Worm (Caenorhabditis elegans): ENCODE data around the gene F19C6.4.

The F19C6.4 gene

DNA sequence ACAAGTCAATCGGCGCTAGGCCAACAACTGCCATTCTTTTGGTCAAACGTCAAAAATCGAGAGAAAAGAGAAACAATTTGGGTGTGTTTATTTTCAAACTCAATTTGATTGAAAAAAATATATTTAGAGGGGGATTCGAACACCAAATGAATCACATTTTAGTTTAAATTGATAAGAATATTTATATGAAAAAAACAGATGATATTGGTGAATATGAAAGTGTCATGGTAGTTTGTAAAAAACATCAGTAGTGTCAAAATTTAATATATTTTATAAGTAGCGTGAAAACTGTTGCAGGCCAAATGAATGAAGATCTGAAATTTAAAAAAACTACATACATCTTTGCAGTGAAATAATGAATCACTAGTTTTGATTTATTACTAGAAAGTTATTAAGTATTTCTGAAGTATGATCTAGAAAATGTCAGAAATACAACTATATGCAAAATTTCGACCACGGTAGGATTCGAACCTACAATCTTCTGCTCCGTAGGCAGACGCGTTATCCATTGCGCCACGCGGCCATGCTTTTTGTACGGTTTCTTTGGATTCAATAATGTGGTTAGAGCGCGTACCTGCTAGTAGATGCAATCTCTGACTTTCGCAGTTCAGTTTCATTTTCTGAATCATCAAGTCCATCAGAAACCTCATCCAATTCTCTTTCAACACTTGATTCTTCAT lies at the start of gene F19C6.4:
F19C6.4 (minus strand) TSS at position 51 of the 680 bp plus-strand sequence.
- no peak for TF ChIP-seq drap-1 (GFP tag; optimal IDR thresholded peaks at IDR 0.05)
- no peak for TF ChIP-seq M03D4.4 (tag; optimal IDR thresholded peaks at IDR 0.05)
- TF ChIP-seq flh-1 (GFP tag; optimal IDR thresholded peaks at IDR 0.05) = no peak
- TF ChIP-seq unc-120 (tag; optimal IDR thresholded peaks at IDR 0.05; ENCODE audit: poor library complexity, severe bottlenecking) = no peak
- no peak for TF ChIP-seq pha-4 (tag; optimal IDR thresholded peaks at IDR 0.05)
- TF ChIP-seq cnd-1 (tag; optimal IDR thresholded peaks at IDR 0.05) = no peak
- TF ChIP-seq tbx-8 (GFP tag; optimal IDR thresholded peaks at IDR 0.05) = no peak
- TF ChIP-seq nhr-2 (tag; optimal IDR thresholded peaks at IDR 0.05) = no peak
- TF ChIP-seq elt-3 (tag; optimal IDR thresholded peaks at IDR 0.05) = no peak
- no peak for TF ChIP-seq ceh-43 (GFP tag; optimal IDR thresholded peaks at IDR 0.05)
- no peak for TF ChIP-seq unc-62 (GFP tag; optimal IDR thresholded peaks at IDR 0.05)

DNA sequence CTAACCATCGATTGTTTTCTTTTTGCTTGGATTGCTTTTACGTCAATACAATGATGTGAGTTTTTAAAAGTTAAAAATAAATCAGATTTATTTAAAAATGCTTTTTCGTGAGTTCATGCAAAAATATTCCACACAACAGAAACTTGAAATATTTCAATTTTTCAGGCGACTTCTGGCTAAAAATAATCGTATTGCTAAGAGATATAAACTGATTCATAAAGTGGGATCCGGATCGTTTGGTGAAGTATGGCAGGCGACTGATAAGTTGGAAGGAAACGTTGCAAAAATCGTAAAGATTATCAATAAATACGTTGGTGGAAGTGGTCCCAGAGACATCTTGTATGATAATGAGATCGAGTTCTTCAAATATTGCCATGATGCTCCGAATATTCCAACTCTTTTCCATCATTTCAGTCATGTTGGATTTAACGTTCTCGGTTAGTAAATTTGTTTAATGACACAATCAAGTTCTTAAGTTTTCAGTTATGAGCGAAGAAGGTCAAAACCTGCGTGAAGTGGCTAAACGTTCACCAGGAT lies 42.7 kb upstream of the F19C6.4 start, which contains the start of gene ZC373.3:
ZC373.3 (plus strand) TSS at position 51 of the 537 bp plus-strand sequence.
- no peak for TF ChIP-seq mep-1 (tag; optimal IDR thresholded peaks at IDR 0.05)
- TF ChIP-seq lin-13 (tag; optimal IDR thresholded peaks at IDR 0.05) = no peak
- no peak for TF ChIP-seq nhr-2 (tag; optimal IDR thresholded peaks at IDR 0.05)

DNA sequence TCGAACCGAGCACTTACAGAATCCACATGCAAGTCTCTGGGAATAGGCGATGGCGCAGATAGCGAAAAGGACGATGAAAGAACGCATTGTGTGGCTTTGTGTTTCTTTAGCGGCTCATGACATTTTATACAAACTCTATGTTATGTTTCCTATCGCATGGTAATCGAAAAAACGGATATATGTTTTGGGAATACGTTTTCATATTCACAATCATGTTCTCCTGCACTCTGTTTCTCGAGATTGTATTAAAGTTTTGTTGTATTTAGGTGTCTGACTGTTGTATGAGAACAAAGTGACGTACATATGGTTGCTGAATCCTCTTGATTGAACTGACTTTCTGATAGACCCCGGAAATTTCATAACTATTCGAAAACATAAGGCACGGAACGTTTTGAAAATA lies 40.5 kb upstream of the F19C6.4 start, which contains the start of gene ZC373.2:
ZC373.2 (minus strand) TSS at position 101 of the 400 bp plus-strand sequence.
- TF ChIP-seq M03D4.4 (tag; optimal IDR thresholded peaks at IDR 0.05) (no peak), lin-13 (tag; optimal IDR thresholded peaks at IDR 0.05) (no peak), cnd-1 (tag; optimal IDR thresholded peaks at IDR 0.05) (no peak)

DNA sequence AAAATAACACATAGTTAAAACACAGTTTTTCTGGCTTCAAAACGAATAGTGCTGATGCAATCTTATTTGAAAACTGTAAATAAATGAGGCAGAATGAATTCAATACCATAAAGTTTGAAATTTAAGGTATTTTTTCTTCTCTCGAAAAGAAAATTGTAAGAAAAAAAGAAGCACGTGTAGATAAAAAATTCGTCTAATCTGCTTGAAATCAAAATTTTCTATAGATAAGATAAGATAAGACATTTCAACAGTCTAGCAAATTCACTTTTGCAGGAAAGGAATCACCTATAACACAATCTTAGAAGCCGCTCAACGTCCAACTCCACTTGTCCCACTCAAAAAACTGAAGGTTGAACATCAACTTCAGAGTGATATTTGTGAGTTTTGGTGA lies 36.6 kb upstream of the F19C6.4 start:
- no peak for TF ChIP-seq bed-3 (GFP tag; optimal IDR thresholded peaks at IDR 0.05)
- TF ChIP-seq unc-120 (tag; optimal IDR thresholded peaks at IDR 0.05; ENCODE audit: poor library complexity, severe bottlenecking) = no peak
- TF ChIP-seq mab-5 (tag; optimal IDR thresholded peaks at IDR 0.05) = no peak
- no peak for TF ChIP-seq hlh-1 (tag; optimal IDR thresholded peaks at IDR 0.05)
- no peak for TF ChIP-seq elt-1 (tag; optimal IDR thresholded peaks at IDR 0.05; ENCODE audit: borderline replicate concordance, insufficient read depth)
- no peak for TF ChIP-seq nhr-28 (tag; optimal IDR thresholded peaks at IDR 0.05)
- no peak for TF ChIP-seq nhr-12 (tag; optimal IDR thresholded peaks at IDR 0.05)
- TF ChIP-seq mls-2 (tag; optimal IDR thresholded peaks at IDR 0.05) = no peak
- TF ChIP-seq ces-1 (GFP tag; optimal IDR thresholded peaks at IDR 0.05) = no peak
- TF ChIP-seq unc-39 (tag; optimal IDR thresholded peaks at IDR 0.05) = no peak
- no peak for TF ChIP-seq mep-1 (tag; optimal IDR thresholded peaks at IDR 0.05)

DNA sequence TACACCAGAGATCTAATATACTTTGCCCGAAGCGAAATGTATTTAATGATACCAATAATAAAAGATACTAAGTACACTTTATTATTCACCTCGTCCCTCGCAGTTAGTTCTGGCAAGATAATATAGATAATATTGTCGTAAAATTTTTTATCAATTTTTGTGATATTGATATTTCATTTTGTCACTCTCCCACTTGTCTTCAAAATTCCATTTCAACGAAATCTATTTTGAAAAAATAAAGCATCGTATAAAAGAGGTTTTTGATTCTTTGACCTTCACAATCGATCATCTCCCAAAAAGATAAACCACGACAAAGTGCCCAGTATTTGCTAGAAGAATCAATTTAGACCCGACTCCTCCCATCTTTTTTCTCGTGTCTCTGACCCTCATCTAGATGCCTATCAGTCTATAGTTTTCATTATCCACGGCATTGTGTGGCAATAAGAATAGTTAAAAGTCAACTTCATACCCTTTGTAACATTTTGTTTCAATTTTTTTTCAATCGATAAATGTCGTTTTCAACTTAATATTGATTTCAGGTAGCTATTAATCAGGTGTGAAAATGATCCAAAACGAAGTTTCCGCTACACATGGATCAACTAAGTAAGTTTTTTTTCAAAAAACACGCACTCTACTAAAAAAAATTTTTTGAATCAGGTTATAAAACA lies 36.1 kb upstream of the F19C6.4 start, which contains the start of gene cbs-1:
cbs-1 (plus strand) TSS at position 534 of the 668 bp plus-strand sequence.
- TF ChIP-seq ham-2 (GFP tag; optimal IDR thresholded peaks at IDR 0.05) (no peak), hlh-1 (tag; optimal IDR thresholded peaks at IDR 0.05) (no peak), tbx-8 (GFP tag; optimal IDR thresholded peaks at IDR 0.05) (no peak), mab-5 (tag; optimal IDR thresholded peaks at IDR 0.05) (no peak), pha-4 (tag; optimal IDR thresholded peaks at IDR 0.05) (no peak), lin-32 (GFP tag; optimal IDR thresholded peaks at IDR 0.05) (no peak), unc-39 (tag; optimal IDR thresholded peaks at IDR 0.05) (no peak), ceh-83 (GFP tag; optimal IDR thresholded peaks at IDR 0.05) (no peak)

DNA sequence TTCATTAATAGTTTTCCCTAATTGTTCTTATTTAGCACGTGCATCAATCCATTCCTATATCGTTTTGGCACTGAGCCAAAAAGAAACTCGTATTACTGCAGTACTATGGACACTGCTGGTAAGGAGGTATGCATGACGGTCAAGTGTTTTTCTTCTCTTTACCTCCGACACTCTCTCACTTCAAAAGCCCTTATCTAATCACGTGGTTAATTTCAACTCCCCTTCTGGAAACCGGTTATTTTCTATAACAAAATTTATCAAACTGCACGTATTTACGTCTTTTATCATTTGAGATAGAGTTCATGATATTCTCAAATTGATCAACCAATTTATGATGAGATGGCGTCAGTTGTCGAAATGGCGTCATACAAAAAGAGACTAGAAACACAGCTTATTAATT lies 33.8 kb upstream of the F19C6.4 start:
- TF ChIP-seq unc-39 (tag; optimal IDR thresholded peaks at IDR 0.05) (no peak), sptf-1 (tag; optimal IDR thresholded peaks at IDR 0.05) (no peak), unc-62 (GFP tag; optimal IDR thresholded peaks at IDR 0.05) (no peak), ceh-39 (tag; optimal IDR thresholded peaks at IDR 0.05) (no peak), mab-5 (tag; optimal IDR thresholded peaks at IDR 0.05) (no peak), mep-1 (tag; optimal IDR thresholded peaks at IDR 0.05) (no peak), snpc-4 (tag; optimal IDR thresholded peaks at IDR 0.05) (no peak), nhr-12 (tag; optimal IDR thresholded peaks at IDR 0.05) (no peak)

Data from whole organism, mixed stage, embryonic.